Worm (Caenorhabditis elegans) whole organism, early embryonic: ENCODE results near the gene bris-1.

Source experiments
- B0310.2 ChIP-seq: sonication (generic microtip); optimal IDR thresholded peaks from 2 replicates; lab custom pipeline; 2016; ENCODE audit warnings: mild to moderate bottlenecking, missing genetic modification characterization, missing compliant biosample characterization
- F13C5.2 ChIP-seq: sonication (generic microtip); optimal IDR thresholded peaks from 2 replicates; lab custom pipeline; 2017; ENCODE audit warnings: mild to moderate bottlenecking, missing genetic modification characterization, inconsistent platforms, missing compliant biosample characterization
- aly-1 ChIP-seq: sonication (generic microtip); optimal IDR thresholded peaks from 2 replicates; lab custom pipeline; 2016; ENCODE audit warnings: missing genetic modification characterization, missing compliant biosample characterization
- ama-1 ChIP-seq: fragments of 150-350 bp; optimal IDR thresholded peaks from 2 replicates; lab custom pipeline; 2014
- ceh-13 ChIP-seq: fragments of 200-800 bp; sonication (Bioruptor generic); optimal IDR thresholded peaks from 2 replicates; lab custom pipeline; 2018; ENCODE audit warnings: mild to moderate bottlenecking, missing genetic modification characterization, missing compliant biosample characterization
- ceh-36 ChIP-seq: sonication (generic microtip); optimal IDR thresholded peaks from 2 replicates; lab custom pipeline; 2016; ENCODE audit warnings: missing genetic modification characterization, inconsistent platforms, missing compliant biosample characterization
- ets-7 ChIP-seq: sonication (generic microtip); optimal IDR thresholded peaks from 2 replicates; lab custom pipeline; 2016; ENCODE audit warnings: missing genotype, missing genetic modification characterization, missing compliant biosample characterization
- flt-1 ChIP-seq: fragments of 200-800 bp; sonication (Bioruptor generic); IDR thresholded peaks from 2 replicates; pipeline ENCODE4 v1.3.6; 2022; ENCODE audit warnings: missing genetic modification characterization, missing compliant biosample characterization
- hmbx-1 ChIP-seq: sonication (generic microtip); optimal IDR thresholded peaks from 2 replicates; lab custom pipeline; 2016; ENCODE audit warnings: mild to moderate bottlenecking, missing genetic modification characterization, missing compliant biosample characterization
- hmg-4 ChIP-seq: fragments of 200-800 bp; sonication (Bioruptor generic); optimal IDR thresholded peaks from 2 replicates; lab custom pipeline; 2018; ENCODE audit warnings: mild to moderate bottlenecking, missing genetic modification characterization, missing compliant biosample characterization
- hnd-1 ChIP-seq: sonication (generic microtip); optimal IDR thresholded peaks from 2 replicates; lab custom pipeline; 2016; ENCODE audit warnings: missing genetic modification characterization, missing compliant biosample characterization
- pes-1 ChIP-seq: fragments of 200-800 bp; sonication (Bioruptor generic); IDR thresholded peaks from 2 replicates; pipeline ENCODE4 v1.3.6; 2022; ENCODE audit warnings: missing genetic modification reagents, missing genetic modification characterization, missing compliant biosample characterization
- scrt-1 ChIP-seq: fragments of 200-800 bp; sonication (Bioruptor generic); IDR thresholded peaks from 2 replicates; pipeline ENCODE4 v1.3.6; 2022; ENCODE audit warnings: missing genetic modification characterization, missing compliant biosample characterization
- sea-1 ChIP-seq: fragments of 200-800 bp; sonication (Bioruptor generic); conservative IDR thresholded peaks from 2 replicates; pipeline ENCODE4 v1.3.6; 2022; ENCODE audit warnings: missing genetic modification characterization, missing compliant biosample characterization
- tbx-11 ChIP-seq: fragments of 200-800 bp; sonication (Bioruptor generic); IDR thresholded peaks from 2 replicates; pipeline ENCODE4 v1.3.6; 2022; ENCODE audit warnings: missing genetic modification characterization, missing compliant biosample characterization
- tbx-37 ChIP-seq: fragments of 200-800 bp; sonication (Bioruptor generic); conservative IDR thresholded peaks from 2 replicates; pipeline ENCODE4 v1.3.6; 2022; ENCODE audit warnings: missing genetic modification reagents, missing genetic modification characterization, missing compliant biosample characterization
- tra-4 ChIP-seq: sonication (generic microtip); optimal IDR thresholded peaks from 2 replicates; lab custom pipeline; 2017; ENCODE audit warnings: missing genetic modification characterization, missing compliant biosample characterization

Gene bris-1

ce11 chrIV:3819278-3819777 lies at the start of gene bris-1:
TSS of gene bris-1 (minus strand) at chrIV:3819328.
- no peak for TF ChIP-seq flt-1 (GFP tag; lab: Robert Waterston, UW)
- TF ChIP-seq ama-1 (lab: Kevin White, UChicago): no peak
- no peak for TF ChIP-seq ceh-36
- TF ChIP-seq tbx-11 (GFP tag; lab: Robert Waterston, UW): no peak
- TF ChIP-seq hnd-1 (tag; lab: Kevin White, UChicago): no peak
- no peak for TF ChIP-seq scrt-1 (GFP tag; lab: Robert Waterston, UW)
- TF ChIP-seq hmbx-1: no peak
- no peak for TF ChIP-seq aly-1

ce11 chrIV:3867252-3867651 lies 48.1 kb upstream of the bris-1 start, which contains the start of gene F37C4.4:
TSS of gene F37C4.4 (plus strand) at chrIV:3867309.
- no peak for TF ChIP-seq ama-1 (lab: Kevin White, UChicago)
- no peak for TF ChIP-seq ceh-13 (GFP tag; lab: Kevin White, UChicago)

- no peak for TF ChIP-seq sea-1 (GFP tag; lab: Robert Waterston, UW)
Observed at ce11 chrIV:3866018-3866417, 46.9 kb upstream of the bris-1 start.

ce11 chrIV:3864944-3865343 lies 45.8 kb upstream of the bris-1 start, which contains the start of gene aat-8:
TSS of gene aat-8 (minus strand) at chrIV:3865044.
- TF ChIP-seq tbx-37 (no peak), ets-7 (tag; lab: Kevin White, UChicago) (no peak), ama-1 (lab: Kevin White, UChicago) (no peak), ceh-36 (no peak), aly-1 (no peak), F13C5.2 (tag; lab: Kevin White, UChicago) (no peak), B0310.2 (tag; lab: Kevin White, UChicago) (no peak), flt-1 (GFP tag; lab: Robert Waterston, UW) (no peak), scrt-1 (GFP tag; lab: Robert Waterston, UW) (no peak), hmg-4 (GFP tag; lab: Kevin White, UChicago) (no peak), hnd-1 (tag; lab: Kevin White, UChicago) (no peak), ceh-13 (GFP tag; lab: Kevin White, UChicago) (no peak), sea-1 (GFP tag; lab: Robert Waterston, UW) (no peak), hmbx-1 (no peak), pes-1 (GFP tag; lab: Robert Waterston, UW) (no peak), tra-4 (no peak), tbx-11 (GFP tag; lab: Robert Waterston, UW) (no peak)

- TF ChIP-seq sea-1 (GFP tag; lab: Robert Waterston, UW): no peak
- no peak for TF ChIP-seq flt-1 (GFP tag; lab: Robert Waterston, UW)
- TF ChIP-seq ceh-13 (GFP tag; lab: Kevin White, UChicago): no peak
- TF ChIP-seq tbx-37: no peak
Observed at ce11 chrIV:3862948-3863347, 43.8 kb upstream of the bris-1 start.

- TF ChIP-seq ceh-13 (GFP tag; lab: Kevin White, UChicago): no peak
- no peak for TF ChIP-seq tra-4
- TF ChIP-seq tbx-37: no peak
- TF ChIP-seq hmbx-1: no peak
- TF ChIP-seq hmg-4 (GFP tag; lab: Kevin White, UChicago): no peak
- TF ChIP-seq aly-1: no peak
- TF ChIP-seq F13C5.2 (tag; lab: Kevin White, UChicago): no peak
- no peak for TF ChIP-seq pes-1 (GFP tag; lab: Robert Waterston, UW)
Observed at ce11 chrIV:3860419-3860818, 41.3 kb upstream of the bris-1 start.

ce11 chrIV:3859552-3859951 lies 40.4 kb upstream of the bris-1 start:
- TF ChIP-seq hnd-1 (tag; lab: Kevin White, UChicago): no peak
- no peak for TF ChIP-seq sea-1 (GFP tag; lab: Robert Waterston, UW)
- TF ChIP-seq tra-4: no peak
- no peak for TF ChIP-seq hmbx-1
- no peak for TF ChIP-seq ama-1 (lab: Kevin White, UChicago)
- no peak for TF ChIP-seq aly-1
- TF ChIP-seq hmg-4 (GFP tag; lab: Kevin White, UChicago): no peak
- TF ChIP-seq pes-1 (GFP tag; lab: Robert Waterston, UW): no peak
- no peak for TF ChIP-seq scrt-1 (GFP tag; lab: Robert Waterston, UW)
- no peak for TF ChIP-seq flt-1 (GFP tag; lab: Robert Waterston, UW)
- no peak for TF ChIP-seq ets-7 (tag; lab: Kevin White, UChicago)
- no peak for TF ChIP-seq tbx-37
- no peak for TF ChIP-seq B0310.2 (tag; lab: Kevin White, UChicago)
- TF ChIP-seq tbx-11 (GFP tag; lab: Robert Waterston, UW): no peak
- no peak for TF ChIP-seq ceh-13 (GFP tag; lab: Kevin White, UChicago)
- no peak for TF ChIP-seq ceh-36
- no peak for TF ChIP-seq F13C5.2 (tag; lab: Kevin White, UChicago)

ce11 chrIV:3857999-3858552 lies 38.9 kb upstream of the bris-1 start:
- no peak for TF ChIP-seq ceh-13 (GFP tag; lab: Kevin White, UChicago)
- TF ChIP-seq pes-1 (GFP tag; lab: Robert Waterston, UW): no peak
- no peak for TF ChIP-seq flt-1 (GFP tag; lab: Robert Waterston, UW)
- no peak for TF ChIP-seq hnd-1 (tag; lab: Kevin White, UChicago)
- TF ChIP-seq aly-1: no peak
- no peak for TF ChIP-seq ets-7 (tag; lab: Kevin White, UChicago)
- TF ChIP-seq tbx-11 (GFP tag; lab: Robert Waterston, UW): no peak
- no peak for TF ChIP-seq F13C5.2 (tag; lab: Kevin White, UChicago)
- TF ChIP-seq ama-1 (lab: Kevin White, UChicago): no peak
- no peak for TF ChIP-seq hmg-4 (GFP tag; lab: Kevin White, UChicago)
- no peak for TF ChIP-seq B0310.2 (tag; lab: Kevin White, UChicago)
- no peak for TF ChIP-seq scrt-1 (GFP tag; lab: Robert Waterston, UW)
- TF ChIP-seq hmbx-1: no peak
- no peak for TF ChIP-seq ceh-36
- TF ChIP-seq tbx-37: no peak
- no peak for TF ChIP-seq tra-4
- TF ChIP-seq sea-1 (GFP tag; lab: Robert Waterston, UW): no peak
